Worm (Caenorhabditis elegans) whole organism, L3 larva: ENCODE data around the gene F12A10.9.

ENCODE experiments used
- R02D3.7 ChIP-seq: fragments of 150-350 bp; optimal IDR thresholded peaks from 2 replicates; lab custom pipeline; 2014; ENCODE audit warnings: missing biosample characterization, missing genetic modification characterization
- ZK546.5 ChIP-seq: sonication (generic microtip); optimal IDR thresholded peaks from 2 replicates; lab custom pipeline; 2017; ENCODE audit warnings: missing biosample characterization, missing genetic modification characterization
- aly-2 ChIP-seq: fragments of 150-350 bp; optimal IDR thresholded peaks from 2 replicates; lab custom pipeline; 2014; ENCODE audit warnings: missing biosample characterization, missing genetic modification characterization
- ceh-28 ChIP-seq: fragments of 150-350 bp; optimal IDR thresholded peaks from 2 replicates; lab custom pipeline; 2014; ENCODE audit warnings: missing biosample characterization, missing genetic modification reagents, missing genetic modification characterization
- ceh-9 ChIP-seq: sonication (generic microtip); optimal IDR thresholded peaks from 2 replicates; lab custom pipeline; 2018; ENCODE audit warnings: missing biosample characterization, missing genetic modification characterization
- egl-27 ChIP-seq: sonication (generic microtip); optimal IDR thresholded peaks from 4 replicates; lab custom pipeline; 2017; ENCODE audit warnings: missing biosample characterization, missing genetic modification reagents, missing genetic modification characterization
- egl-5 ChIP-seq: fragments of 150-350 bp; optimal IDR thresholded peaks from 2 replicates; lab custom pipeline; 2017; ENCODE audit warnings: missing biosample characterization, missing genetic modification reagents, missing genetic modification characterization, inconsistent platforms
- elt-2 ChIP-seq: sonication (generic microtip); optimal IDR thresholded peaks from 2 replicates; lab custom pipeline; 2016; ENCODE audit warnings: missing genetic modification reagents, mild to moderate bottlenecking, missing genetic modification characterization, missing compliant biosample characterization
- eor-1 ChIP-seq, 2 experiments: fragments of 150-350 bp; optimal IDR thresholded peaks; 2 replicates each; lab custom pipeline; 2014 to 2018; ENCODE audit warnings: missing biosample characterization in 2 of 2, missing genetic modification characterization in 2 of 2
- fkh-10 ChIP-seq: sonication (generic microtip); optimal IDR thresholded peaks from 2 replicates; lab custom pipeline; 2017; ENCODE audit warnings: missing biosample characterization, missing genetic modification reagents, missing genetic modification characterization
- fkh-2 ChIP-seq: fragments of 150-350 bp; optimal IDR thresholded peaks from 2 replicates; lab custom pipeline; 2014; ENCODE audit warnings: missing biosample characterization, missing genetic modification reagents, missing genetic modification characterization
- fos-1 ChIP-seq: fragments of 150-350 bp; optimal IDR thresholded peaks from 2 replicates; lab custom pipeline; 2014; ENCODE audit warnings: missing biosample characterization, missing genetic modification characterization
- lin-15B ChIP-seq: fragments of 150-350 bp; optimal IDR thresholded peaks from 2 replicates; lab custom pipeline; 2014; ENCODE audit warnings: missing biosample characterization, missing genetic modification characterization
- lin-39 ChIP-seq: fragments of 150-350 bp; optimal IDR thresholded peaks from 2 replicates; lab custom pipeline; 2018; ENCODE audit warnings: missing biosample characterization, missing genetic modification reagents, missing genetic modification characterization
- mdl-1 ChIP-seq: fragments of 150-350 bp; optimal IDR thresholded peaks from 2 replicates; lab custom pipeline; 2014; ENCODE audit warnings: missing biosample characterization, missing genetic modification characterization
- mml-1 ChIP-seq: fragments of 150-350 bp; sonication (generic microtip); optimal IDR thresholded peaks from 3 replicates; lab custom pipeline; 2014; ENCODE audit warnings: missing biosample characterization, missing genetic modification characterization
- nhr-12 ChIP-seq: fragments of 150-350 bp; optimal IDR thresholded peaks from 2 replicates; lab custom pipeline; 2014; ENCODE audit warnings: missing biosample characterization, missing genetic modification characterization
- nhr-237 ChIP-seq: fragments of 150-350 bp; optimal IDR thresholded peaks from 2 replicates; lab custom pipeline; 2014; ENCODE audit warnings: missing biosample characterization, missing genetic modification characterization
- nhr-25 ChIP-seq: sonication (generic microtip); optimal IDR thresholded peaks from 2 replicates; lab custom pipeline; 2017; ENCODE audit warnings: missing biosample characterization, missing genetic modification characterization
- nhr-28 ChIP-seq: fragments of 150-350 bp; optimal IDR thresholded peaks from 2 replicates; lab custom pipeline; 2014; ENCODE audit warnings: missing biosample characterization, missing genetic modification characterization
- nhr-43 ChIP-seq: sonication (generic microtip); optimal IDR thresholded peaks from 2 replicates; lab custom pipeline; 2016; ENCODE audit warnings: mild to moderate bottlenecking, missing genetic modification characterization, missing compliant biosample characterization; ENCODE audit not compliant: poor library complexity, severe bottlenecking
- nhr-67 ChIP-seq: fragments of 150-350 bp; optimal IDR thresholded peaks from 2 replicates; lab custom pipeline; 2014; ENCODE audit warnings: missing biosample characterization, missing genetic modification characterization
- nhr-77 ChIP-seq: fragments of 150-350 bp; optimal IDR thresholded peaks from 2 replicates; lab custom pipeline; 2014; ENCODE audit warnings: missing biosample characterization, missing genetic modification characterization
- pha-4 ChIP-seq: fragments of 150-350 bp; optimal IDR thresholded peaks from 2 replicates; lab custom pipeline; 2014; ENCODE audit warnings: missing biosample characterization, missing genetic modification reagents, missing genetic modification characterization
- pqm-1 ChIP-seq: fragments of 150-350 bp; optimal IDR thresholded peaks from 2 replicates; lab custom pipeline; 2017; ENCODE audit warnings: missing biosample characterization, missing genetic modification characterization, inconsistent platforms
- skn-1 ChIP-seq: fragments of 150-350 bp; optimal IDR thresholded peaks from 2 replicates; lab custom pipeline; 2014; ENCODE audit warnings: missing biosample characterization, missing genetic modification characterization
- unc-39 ChIP-seq: sonication (generic microtip); optimal IDR thresholded peaks from 4 replicates; lab custom pipeline; 2017; ENCODE audit warnings: missing biosample characterization, missing genetic modification characterization
- unc-62 ChIP-seq: fragments of 150-350 bp; sonication (generic microtip); optimal IDR thresholded peaks from 4 replicates; lab custom pipeline; 2014; ENCODE audit warnings: missing biosample characterization, missing genetic modification reagents, missing genetic modification characterization
- ztf-11 ChIP-seq: fragments of 150-350 bp; optimal IDR thresholded peaks from 2 replicates; lab custom pipeline; 2014; ENCODE audit warnings: missing biosample characterization, missing genetic modification characterization
- ztf-4 ChIP-seq: fragments of 150-350 bp; optimal IDR thresholded peaks from 2 replicates; lab custom pipeline; 2014; ENCODE audit warnings: missing biosample characterization, missing genetic modification characterization

Gene F12A10.9

DNA sequence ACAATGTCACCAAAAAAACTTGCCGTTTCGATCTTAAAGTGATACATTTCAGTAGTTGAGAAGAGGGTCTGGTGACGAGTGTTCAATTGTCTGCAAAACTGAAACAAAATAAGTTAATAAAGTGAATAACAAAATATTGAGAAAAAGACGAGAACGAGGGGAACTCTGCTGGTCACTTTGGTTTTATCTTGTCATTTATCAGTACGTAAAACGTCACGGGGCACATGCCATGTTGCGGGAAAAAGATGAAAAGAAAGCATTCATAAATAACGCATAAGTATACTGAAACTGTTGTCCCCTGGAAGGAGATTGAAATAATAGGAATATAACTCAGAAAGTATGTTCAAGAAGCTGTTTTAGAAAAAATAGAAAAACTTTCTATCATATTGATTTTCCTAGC lies 16.4 kb downstream of the F12A10.9 start, which contains the start of gene sahd-1:
Gene sahd-1, minus strand, starts transcription at position 100 of the 400 bp plus-strand sequence.
- no peak for TF ChIP-seq unc-62 (GFP tag; lab: Kevin White, UChicago)
- peak; percentile 64 for TF ChIP-seq elt-2 (tag; lab: Kevin White, UChicago)
- peak; percentile 38 for TF ChIP-seq pqm-1 (tag; lab: Kevin White, UChicago)

- TF ChIP-seq elt-2 (tag; lab: Kevin White, UChicago): peak; percentile 65
- no peak for TF ChIP-seq nhr-237 (tag; lab: Kevin White, UChicago)
Measured at ce11 chrII:5515542-5515941, 17.1 kb downstream of the F12A10.9 start, which contains the start of gene ZK177.3. ZK177.3 (plus strand) TSS chrII:5515842.

- TF ChIP-seq mdl-1: no peak
- TF ChIP-seq nhr-25 (tag; lab: Kevin White, UChicago): no peak
- TF ChIP-seq nhr-237 (tag; lab: Kevin White, UChicago): no peak
- no peak for TF ChIP-seq unc-39 (tag; lab: Kevin White, UChicago)
- no peak for TF ChIP-seq fos-1 (tag; lab: Kevin White, UChicago)
- no peak for TF ChIP-seq pqm-1 (tag; lab: Kevin White, UChicago)
Measured at ce11 chrII:5517643-5518042, 19.2 kb downstream of the F12A10.9 start, which contains the start of gene ZK177.9. ZK177.9 (minus strand) TSS chrII:5517743.

DNA sequence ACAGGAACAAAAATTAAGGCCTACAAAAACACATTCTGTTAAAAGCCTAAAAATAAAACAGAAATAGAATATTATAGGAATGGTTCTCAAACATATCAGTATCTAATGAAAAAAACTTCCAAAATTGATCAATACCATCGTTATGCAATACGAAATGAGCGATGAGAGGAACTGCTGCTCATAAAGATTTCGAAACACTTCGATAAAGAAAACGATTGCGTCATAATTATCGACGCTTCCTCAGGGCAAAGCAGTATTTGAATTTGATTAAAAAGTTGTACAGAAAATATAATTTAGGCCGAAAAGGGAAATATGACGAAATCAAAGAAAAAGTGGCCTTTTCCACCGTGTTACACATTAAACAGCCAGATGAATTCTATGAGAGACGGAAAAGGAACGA lies 19.6 kb downstream of the F12A10.9 start:
- TF ChIP-seq egl-27 (tag; lab: Kevin White, UChicago) (no peak), unc-62 (GFP tag; lab: Kevin White, UChicago) (no peak), pha-4 (tag; lab: Kevin White, UChicago) (no peak), nhr-28 (tag; lab: Kevin White, UChicago) (no peak), R02D3.7 (no peak), fkh-2 (no peak), mdl-1 (no peak), mml-1 (tag; lab: Kevin White, UChicago) (no peak), nhr-77 (tag; lab: Kevin White, UChicago) (no peak), lin-39 (tag; lab: Kevin White, UChicago) (no peak), ztf-4 (tag; lab: Kevin White, UChicago) (no peak), ceh-28 (tag; lab: Kevin White, UChicago) (no peak), nhr-237 (tag; lab: Kevin White, UChicago) (no peak), nhr-12 (tag; lab: Kevin White, UChicago) (no peak), fos-1 (tag; lab: Kevin White, UChicago) (no peak)

DNA sequence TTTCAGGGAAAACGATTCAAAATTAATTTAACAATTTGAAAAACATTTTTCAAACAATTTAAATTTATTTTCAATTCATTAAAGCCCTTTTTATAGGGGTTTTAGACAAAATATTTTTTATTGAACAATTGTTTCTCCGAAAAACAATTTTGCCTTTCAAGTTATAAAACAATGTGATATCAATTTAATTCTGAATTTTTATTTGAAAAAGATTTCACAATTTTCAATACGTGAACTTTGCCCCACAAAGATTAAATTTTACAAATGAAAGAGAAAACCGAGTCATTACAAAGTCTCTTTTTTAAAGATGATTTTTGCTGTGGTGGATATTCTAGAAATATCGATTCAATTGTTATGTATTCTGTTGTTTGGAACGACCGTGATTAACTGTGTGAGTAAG lies 20.4 kb downstream of the F12A10.9 start, which contains the start of gene ZK177.2:
Gene ZK177.2, plus strand, starts transcription at position 301 of the 400 bp plus-strand sequence.
- TF ChIP-seq nhr-77 (tag; lab: Kevin White, UChicago) (no peak), skn-1 (tag; lab: Kevin White, UChicago) (no peak), R02D3.7 (no peak), ztf-4 (tag; lab: Kevin White, UChicago) (no peak), lin-15B (tag; lab: Kevin White, UChicago) (no peak), nhr-28 (tag; lab: Kevin White, UChicago) (no peak), egl-5 (tag; lab: Kevin White, UChicago) (no peak), ceh-9 (no peak), fkh-10 (GFP tag; lab: Kevin White, UChicago) (no peak), nhr-67 (tag; lab: Kevin White, UChicago) (no peak)
- TF ChIP-seq, all 47 proteins: peak for 0

- TF ChIP-seq ZK546.5 (tag; lab: Kevin White, UChicago) (no peak), aly-2 (tag; lab: Kevin White, UChicago) (no peak)
Measured at ce11 chrII:5521411-5521810, 22.9 kb downstream of the F12A10.9 start, which contains the start of gene ZK177.12. ZK177.12 (plus strand) TSS chrII:5521711.

ce11 chrII:5522637-5523036 lies 24.1 kb downstream of the F12A10.9 start, which contains the start of gene ZK177.11:
ZK177.11 (plus strand) TSS chrII:5522937.
- TF ChIP-seq mdl-1 (no peak), nhr-43 (tag; lab: Kevin White, UChicago) (no peak), eor-1 (tag; optimal IDR thresholded peaks at IDR 0.05; lab: Kevin White, UChicago) (no peak), ztf-11 (tag; lab: Kevin White, UChicago) (no peak)
